In the genomic region with DNA sequence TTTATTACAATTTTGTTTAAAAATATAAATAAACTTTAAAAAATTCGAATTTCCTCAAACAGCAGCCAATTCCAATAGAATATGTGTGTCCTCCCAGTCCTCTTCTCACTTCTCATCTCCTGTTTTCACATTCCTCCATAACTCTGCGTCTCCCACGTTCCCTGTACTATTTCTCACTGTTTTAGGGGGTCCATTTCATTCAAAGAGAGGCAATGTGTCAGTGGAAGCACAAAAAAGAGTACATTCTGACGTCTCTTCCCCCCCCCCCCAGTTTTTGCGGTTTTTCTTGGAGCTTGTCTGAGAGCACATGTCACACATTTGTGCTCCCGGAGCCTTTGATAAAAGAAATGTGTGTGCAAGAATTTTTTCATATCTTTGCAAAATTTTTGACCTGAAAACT, we compare ENCODE assay signal across 3 worm cellular contexts.
TF ChIP-seq lines count a peak whose summit lies in the region.

No protein-coding gene starts in this region.

TF ChIP-seq in whole organism, L1 larva, 84 proteins besides CTCF, POLR2A, EP300 and RAD21 (continued from another document):
- no peak for TF ChIP-seq nhr-76 (tag; optimal IDR thresholded peaks at IDR 0.05; lab: Kevin White, UChicago)
- TF ChIP-seq ceh-82 (tag; optimal IDR thresholded peaks at IDR 0.05; lab: Kevin White, UChicago): peak in 1 of 3 experiments; percentile 42
- TF ChIP-seq elt-2 (tag; optimal IDR thresholded peaks at IDR 0.05; lab: Kevin White, UChicago): no peak
- no peak for TF ChIP-seq hlh-4 (tag; optimal IDR thresholded peaks at IDR 0.05; lab: Kevin White, UChicago)
- no peak for TF ChIP-seq egl-13 (tag; optimal IDR thresholded peaks at IDR 0.05; lab: Kevin White, UChicago)
- peak; percentile 1 for TF ChIP-seq snu-23 (GFP tag; optimal IDR thresholded peaks at IDR 0.05; lab: Kevin White, UChicago)
- TF ChIP-seq nhr-237 (tag; optimal IDR thresholded peaks at IDR 0.05; lab: Kevin White, UChicago): no peak
- TF ChIP-seq ets-5 (GFP tag; IDR thresholded peaks at IDR 0.05; lab: Robert Waterston, UW): no peak
- no peak for TF ChIP-seq egl-27 (tag; optimal IDR thresholded peaks at IDR 0.05; lab: Kevin White, UChicago)
- peak; percentile 46 for TF ChIP-seq nhr-85 (tag; lab: Kevin White, UChicago)
- no peak for TF ChIP-seq blmp-1 (tag; optimal IDR thresholded peaks at IDR 0.05; lab: Kevin White, UChicago)
- TF ChIP-seq jun-1 (tag; optimal IDR thresholded peaks at IDR 0.05; lab: Kevin White, UChicago): no peak
- TF ChIP-seq lsy-2 (tag; optimal IDR thresholded peaks at IDR 0.05; lab: Kevin White, UChicago): peak in 1 of 2 experiments; percentile 19
- no peak for TF ChIP-seq ceh-90 (tag; optimal IDR thresholded peaks at IDR 0.05; lab: Kevin White, UChicago)
- no peak for TF ChIP-seq Y116A8C.19 (tag; optimal IDR thresholded peaks at IDR 0.05; lab: Kevin White, UChicago; ENCODE audit: borderline replicate concordance)
- no peak for TF ChIP-seq nhr-47 (tag; optimal IDR thresholded peaks at IDR 0.05; lab: Kevin White, UChicago)
- no peak for TF ChIP-seq aly-2 (tag; optimal IDR thresholded peaks at IDR 0.05; lab: Kevin White, UChicago)
- TF ChIP-seq alr-1 (tag; optimal IDR thresholded peaks at IDR 0.05; lab: Kevin White, UChicago; ENCODE audit: borderline replicate concordance): no peak
- TF ChIP-seq mep-1 (tag; optimal IDR thresholded peaks at IDR 0.05; lab: Kevin White, UChicago): peak; percentile 3
- no peak for TF ChIP-seq zip-4 (GFP tag; optimal IDR thresholded peaks at IDR 0.05; lab: Kevin White, UChicago)
- no peak for TF ChIP-seq mef-2 (tag; optimal IDR thresholded peaks at IDR 0.05; lab: Kevin White, UChicago)
- peak; percentile 70 for TF ChIP-seq lin-14 (GFP tag; optimal IDR thresholded peaks at IDR 0.05; lab: Kevin White, UChicago)
- no peak for TF ChIP-seq skn-1 (tag; optimal IDR thresholded peaks at IDR 0.05; lab: Kevin White, UChicago)
- TF ChIP-seq xbp-1 (tag; optimal IDR thresholded peaks at IDR 0.05; lab: Kevin White, UChicago): no peak
- no peak for TF ChIP-seq ces-1 (GFP tag; optimal IDR thresholded peaks at IDR 0.05; lab: Kevin White, UChicago)
- no peak for TF ChIP-seq lir-3 (tag; optimal IDR thresholded peaks at IDR 0.05; lab: Kevin White, UChicago; ENCODE audit: poor library complexity)
- TF ChIP-seq nhr-71 (tag; optimal IDR thresholded peaks at IDR 0.05; lab: Kevin White, UChicago): no peak
- no peak for TF ChIP-seq ceh-8 (GFP tag; optimal IDR thresholded peaks at IDR 0.05; lab: Kevin White, UChicago)
- no peak for TF ChIP-seq swsn-7 (tag; optimal IDR thresholded peaks at IDR 0.05; lab: Kevin White, UChicago)
- TF ChIP-seq C34B4.2 (tag; optimal IDR thresholded peaks at IDR 0.05; lab: Kevin White, UChicago): no peak
- TF ChIP-seq pag-3 (tag; optimal IDR thresholded peaks at IDR 0.05; lab: Kevin White, UChicago; ENCODE audit: borderline replicate concordance, insufficient read depth): no peak
- peak in 1 of 2 experiments; percentile 3 for TF ChIP-seq mdl-1 (tag; optimal IDR thresholded peaks at IDR 0.05; lab: Kevin White, UChicago)
- no peak for TF ChIP-seq unc-62 (GFP tag; optimal IDR thresholded peaks at IDR 0.05; lab: Kevin White, UChicago)
- peak; percentile 37 for TF ChIP-seq unc-86 (tag; optimal IDR thresholded peaks at IDR 0.05; lab: Kevin White, UChicago)
- TF ChIP-seq nhr-77 (tag; optimal IDR thresholded peaks at IDR 0.05; lab: Kevin White, UChicago): no peak
- TF ChIP-seq nhr-20 (tag; optimal IDR thresholded peaks at IDR 0.05; lab: Kevin White, UChicago): no peak

TF ChIP-seq in whole organism, L2 larva, 48 proteins besides CTCF, POLR2A, EP300 and RAD21 (continued from another document):
- no peak for TF ChIP-seq sma-9 (GFP tag; optimal IDR thresholded peaks at IDR 0.05; lab: Kevin White, UChicago)
- TF ChIP-seq sma-9 (tag; optimal IDR thresholded peaks at IDR 0.05; lab: Kevin White, UChicago): no peak
- no peak for TF ChIP-seq zag-1 (tag; optimal IDR thresholded peaks at IDR 0.05; lab: Kevin White, UChicago)
- peak; percentile 46 for TF ChIP-seq C34F6.9 (tag; optimal IDR thresholded peaks at IDR 0.05; lab: Kevin White, UChicago)
- TF ChIP-seq sma-3 (GFP tag; optimal IDR thresholded peaks at IDR 0.05; lab: Kevin White, UChicago): no peak
- no peak for TF ChIP-seq nhr-237 (tag; optimal IDR thresholded peaks at IDR 0.05; lab: Kevin White, UChicago)
- no peak for TF ChIP-seq alr-1 (tag; optimal IDR thresholded peaks at IDR 0.05; lab: Kevin White, UChicago)
- TF ChIP-seq gmeb-1 (tag; optimal IDR thresholded peaks at IDR 0.05; lab: Kevin White, UChicago): no peak

TF ChIP-seq in whole organism, late embryonic, 69 proteins besides CTCF, POLR2A, EP300 and RAD21 (continued from another document):
- TF ChIP-seq dmd-4 (tag; optimal IDR thresholded peaks at IDR 0.05; lab: Kevin White, UChicago; ENCODE audit: borderline replicate concordance) (no peak), C08G9.2 (tag; optimal IDR thresholded peaks at IDR 0.05; lab: Kevin White, UChicago) (no peak), ceh-30 (tag; optimal IDR thresholded peaks at IDR 0.05; lab: Kevin White, UChicago) (no peak), ceh-18 (tag; optimal IDR thresholded peaks at IDR 0.05; lab: Kevin White, UChicago) (peak; percentile 1), nhr-11 (tag; optimal IDR thresholded peaks at IDR 0.05; lab: Kevin White, UChicago) (no peak), odd-2 (tag; optimal IDR thresholded peaks at IDR 0.05; lab: Kevin White, UChicago) (no peak), F13H6.1 (tag; optimal IDR thresholded peaks at IDR 0.05; lab: Kevin White, UChicago) (no peak), unc-55 (GFP tag; optimal IDR thresholded peaks at IDR 0.05; lab: Kevin White, UChicago) (peak; percentile 10), pros-1 (tag; optimal IDR thresholded peaks at IDR 0.05; lab: Kevin White, UChicago) (no peak), K09A11.1 (tag; optimal IDR thresholded peaks at IDR 0.05; lab: Kevin White, UChicago; ENCODE audit: insufficient read depth) (no peak), pqm-1 (tag; optimal IDR thresholded peaks at IDR 0.05; lab: Kevin White, UChicago) (no peak)
TF ChIP-seq in whole organism, late embryonic: peak in this region for 3.
